Fruit fly (Drosophila melanogaster): Measurements from ENCODE around the gene CG3842.

The CG3842 gene

dm6 chrX:6332988-6333719 lies 4.4 kb upstream of the CG3842 start:
- peak; percentile 6 for TF ChIP-seq CG12769 (tag; optimal IDR thresholded peaks at IDR 0.05)
- TF ChIP-seq Sox102F (GFP tag; optimal IDR thresholded peaks at IDR 0.05), result peak; percentile 22
- TF ChIP-seq CG15269 (tag; optimal IDR thresholded peaks at IDR 0.05), result peak; percentile 12
- TF ChIP-seq phol (tag; optimal IDR thresholded peaks at IDR 0.05), result peak; percentile 2
- peak; percentile 5 to 28 for TF ChIP-seq bsh (GFP tag; optimal IDR thresholded peaks at IDR 0.05)
- TF ChIP-seq CG17361 (GFP tag; IDR thresholded peaks at IDR 0.05), result peak; percentile 24; the same call in 1 of the 3 replicates
- peak; percentile 9 for TF ChIP-seq nmo (GFP tag; optimal IDR thresholded peaks at IDR 0.05)
- peak; percentile 42; the same call in 1 of the 2 replicates for TF ChIP-seq Drgx (GFP tag; IDR thresholded peaks at IDR 0.05)
- peak; percentile 26 for TF ChIP-seq CG13424 (tag; optimal IDR thresholded peaks at IDR 0.05)
- peak; percentile 12 for TF ChIP-seq nom (GFP tag; optimal IDR thresholded peaks at IDR 0.05)
- peak; percentile 60 for TF ChIP-seq Med (GFP tag)
- TF ChIP-seq nerfin-1 (tag; optimal IDR thresholded peaks at IDR 0.05), result no peak
- TF ChIP-seq CG2712 (tag; optimal IDR thresholded peaks at IDR 0.05), result peak; percentile 1
- peak; percentile 6 for TF ChIP-seq CG2678 (tag; optimal IDR thresholded peaks at IDR 0.05)
- no peak for TF ChIP-seq bab2 (GFP tag; optimal IDR thresholded peaks at IDR 0.05)
- peak; percentile 31 for TF ChIP-seq gem (tag; optimal IDR thresholded peaks at IDR 0.05)
- peak; percentile 7 for TF ChIP-seq Ssrp (tag; optimal IDR thresholded peaks at IDR 0.05)
- TF ChIP-seq Ptx1 (GFP tag; IDR thresholded peaks at IDR 0.05), result 0 out of 2 replicates have a peak, but pooled peaks have one; percentile 34
- TF ChIP-seq sr (GFP tag; IDR thresholded peaks at IDR 0.05), result 0 out of 3 replicates have a peak, but pooled peaks have one; percentile 10
- TF ChIP-seq dmrt99B (tag; optimal IDR thresholded peaks at IDR 0.05), result peak; percentile 28
- TF ChIP-seq CG7786 (GFP tag; optimal IDR thresholded peaks at IDR 0.05), result no peak
- peak; percentile 6 for TF ChIP-seq D19A (tag; optimal IDR thresholded peaks at IDR 0.05)
- TF ChIP-seq CG12659 (GFP tag; optimal IDR thresholded peaks at IDR 0.05), result no peak
- no peak for TF ChIP-seq CG8290 (GFP tag; optimal IDR thresholded peaks at IDR 0.05)
- TF ChIP-seq CG8290 (tag; optimal IDR thresholded peaks at IDR 0.05), result peak in 1 of 2 experiments; percentile 18
- no peak for TF ChIP-seq Hand (GFP tag; optimal IDR thresholded peaks at IDR 0.05)
- peak; percentile 26 for TF ChIP-seq CG11504 (tag; optimal IDR thresholded peaks at IDR 0.05)
- TF ChIP-seq CG32772 (GFP tag; IDR thresholded peaks at IDR 0.05), result 0 out of 2 replicates have a peak, but pooled peaks have one; percentile 16
- TF ChIP-seq CG4854 (GFP tag; optimal IDR thresholded peaks at IDR 0.05), result no peak
- TF ChIP-seq slp2 (GFP tag; optimal IDR thresholded peaks at IDR 0.05), result no peak
- no peak for TF ChIP-seq Dbx (GFP tag; IDR thresholded peaks at IDR 0.05)
- 0 out of 3 replicates have a peak, but pooled peaks have one; percentile 16 for TF ChIP-seq dysf (GFP tag; IDR thresholded peaks at IDR 0.05)
- no peak for TF ChIP-seq CG8765 (GFP tag; IDR thresholded peaks at IDR 0.05)
- TF ChIP-seq kay (GFP tag; optimal IDR thresholded peaks at IDR 0.05), result no peak
- peak; percentile 57 for TF ChIP-seq sens (GFP tag)
- no peak for TF ChIP-seq Ravus (GFP tag; IDR thresholded peaks at IDR 0.05)
- TF ChIP-seq Hr78 (GFP tag; optimal IDR thresholded peaks at IDR 0.05), result peak in 1 of 2 experiments; percentile 76
- peak; percentile 17 for TF ChIP-seq CG1832 (GFP tag; optimal IDR thresholded peaks at IDR 0.05)
- no peak for TF ChIP-seq Mes4 (GFP tag; optimal IDR thresholded peaks at IDR 0.05)
- TF ChIP-seq CG9932 (GFP tag; IDR thresholded peaks at IDR 0.05), result no peak
- no peak for TF ChIP-seq CG14965 (GFP tag; optimal IDR thresholded peaks at IDR 0.05; ENCODE audit: borderline replicate concordance)
- peak; percentile 39; the same call in 2 of the 3 replicates for TF ChIP-seq row (GFP tag; IDR thresholded peaks at IDR 0.05)
- no peak for TF ChIP-seq fd96Cb (tag; optimal IDR thresholded peaks at IDR 0.05)
- TF ChIP-seq CkIIα-i1 (GFP tag; IDR thresholded peaks at IDR 0.05), result no peak
- peak in 1 of 2 experiments; percentile 26 for TF ChIP-seq Eip74EF (GFP tag; optimal IDR thresholded peaks at IDR 0.05)
- TF ChIP-seq grau (tag; optimal IDR thresholded peaks at IDR 0.05), result peak; percentile 53
- peak; percentile 7 for TF ChIP-seq lab (GFP tag; optimal IDR thresholded peaks at IDR 0.05)

Measured in whole organism, embryonic.